Worm (Caenorhabditis elegans): ENCODE measurements around the gene ain-1.

ce11 chrX:16650600-16650999 lies 37.3 kb downstream of the ain-1 start:
- no peak for TF ChIP-seq snu-23 (GFP tag; optimal IDR thresholded peaks at IDR 0.05)
- TF ChIP-seq pqm-1 (tag; optimal IDR thresholded peaks at IDR 0.05): no peak
- no peak for TF ChIP-seq pag-3 (tag; optimal IDR thresholded peaks at IDR 0.05; ENCODE audit: borderline replicate concordance, insufficient read depth)
- no peak for TF ChIP-seq ceh-63 (GFP tag; optimal IDR thresholded peaks at IDR 0.05)
- TF ChIP-seq blmp-1 (tag; optimal IDR thresholded peaks at IDR 0.05): no peak
- TF ChIP-seq elt-2 (tag; optimal IDR thresholded peaks at IDR 0.05): no peak
- TF ChIP-seq ama-1 (optimal IDR thresholded peaks at IDR 0.05): no peak
- TF ChIP-seq nhr-237 (tag; optimal IDR thresholded peaks at IDR 0.05): no peak

All from whole organism, L1 larva.